Worm (Caenorhabditis elegans): ENCODE measurements around the gene F58F12.12.

F58F12.12 gene

ce11 chrII:6407279-6407678, 26.3 kb downstream of the F58F12.12 start, which contains the start of gene spp-11:
spp-11 (minus strand) TSS chrII:6407379.
- TF ChIP-seq lsy-2 (tag; optimal IDR thresholded peaks at IDR 0.05) (no peak), ces-1 (GFP tag; optimal IDR thresholded peaks at IDR 0.05) (no peak), pha-4 (tag; optimal IDR thresholded peaks at IDR 0.05) (no peak)

ce11 chrII:6409098-6409497, 28.1 kb downstream of the F58F12.12 start:
- TF ChIP-seq snpc-4 (tag; optimal IDR thresholded peaks at IDR 0.05), result no peak
- no peak for TF ChIP-seq bed-3 (GFP tag; optimal IDR thresholded peaks at IDR 0.05)
- TF ChIP-seq mep-1 (tag; optimal IDR thresholded peaks at IDR 0.05), result peak; percentile 31
- TF ChIP-seq mls-2 (tag; optimal IDR thresholded peaks at IDR 0.05), result peak; percentile 44
- no peak for TF ChIP-seq sptf-1 (tag; optimal IDR thresholded peaks at IDR 0.05)
- TF ChIP-seq nhr-2 (tag; optimal IDR thresholded peaks at IDR 0.05), result peak; percentile 9
- no peak for TF ChIP-seq sem-2 (GFP tag; optimal IDR thresholded peaks at IDR 0.05)
- TF ChIP-seq cnd-1 (tag; optimal IDR thresholded peaks at IDR 0.05), result peak; percentile 36
- TF ChIP-seq ham-2 (GFP tag; optimal IDR thresholded peaks at IDR 0.05), result peak; percentile 90
- TF ChIP-seq lsy-2 (tag; optimal IDR thresholded peaks at IDR 0.05), result no peak
- peak; percentile 69 for TF ChIP-seq elt-1 (tag; optimal IDR thresholded peaks at IDR 0.05; ENCODE audit: borderline replicate concordance, insufficient read depth)
- peak; percentile 31 for TF ChIP-seq lin-32 (GFP tag; optimal IDR thresholded peaks at IDR 0.05)
- TF ChIP-seq nhr-76 (tag; optimal IDR thresholded peaks at IDR 0.05), result no peak
- no peak for TF ChIP-seq ces-1 (GFP tag; optimal IDR thresholded peaks at IDR 0.05)
- TF ChIP-seq unc-62 (GFP tag; optimal IDR thresholded peaks at IDR 0.05), result no peak
- TF ChIP-seq zip-8 (tag; optimal IDR thresholded peaks at IDR 0.05), result peak; percentile 65

- no peak for TF ChIP-seq nhr-28 (tag; optimal IDR thresholded peaks at IDR 0.05)
- no peak for TF ChIP-seq lin-32 (GFP tag; optimal IDR thresholded peaks at IDR 0.05)
These were observed 29.2 kb downstream of the F58F12.12 start, which contains the start of gene T25D10.4 for ce11 chrII:6410181-6410580. T25D10.4 (minus strand) TSS chrII:6410281.

- TF ChIP-seq elt-1 (tag; optimal IDR thresholded peaks at IDR 0.05; ENCODE audit: borderline replicate concordance, insufficient read depth) (no peak), nhr-237 (tag; optimal IDR thresholded peaks at IDR 0.05) (no peak), ham-2 (GFP tag; optimal IDR thresholded peaks at IDR 0.05) (peak; percentile 66), ceh-83 (GFP tag; optimal IDR thresholded peaks at IDR 0.05) (no peak), sem-2 (GFP tag; optimal IDR thresholded peaks at IDR 0.05) (no peak), snpc-4 (tag; optimal IDR thresholded peaks at IDR 0.05) (no peak), drap-1 (GFP tag; optimal IDR thresholded peaks at IDR 0.05) (no peak), tbx-8 (GFP tag; optimal IDR thresholded peaks at IDR 0.05) (no peak), pha-4 (tag; optimal IDR thresholded peaks at IDR 0.05) (no peak), nhr-28 (tag; optimal IDR thresholded peaks at IDR 0.05) (no peak), bed-3 (GFP tag; optimal IDR thresholded peaks at IDR 0.05) (no peak), sptf-1 (tag; optimal IDR thresholded peaks at IDR 0.05) (peak; percentile 57), nhr-2 (tag; optimal IDR thresholded peaks at IDR 0.05) (peak; percentile 93), lsy-2 (tag; optimal IDR thresholded peaks at IDR 0.05) (no peak), blmp-1 (tag; optimal IDR thresholded peaks at IDR 0.05) (no peak), M03D4.4 (tag; optimal IDR thresholded peaks at IDR 0.05) (no peak), ces-1 (GFP tag; optimal IDR thresholded peaks at IDR 0.05) (peak; percentile 79), ceh-43 (GFP tag; optimal IDR thresholded peaks at IDR 0.05) (peak; percentile 76), ceh-39 (tag; optimal IDR thresholded peaks at IDR 0.05) (no peak), ztf-11 (tag; optimal IDR thresholded peaks at IDR 0.05) (no peak), lin-13 (tag; optimal IDR thresholded peaks at IDR 0.05) (no peak), lin-32 (GFP tag; optimal IDR thresholded peaks at IDR 0.05) (peak; percentile 51), cnd-1 (tag; optimal IDR thresholded peaks at IDR 0.05) (peak; percentile 90), unc-62 (GFP tag; optimal IDR thresholded peaks at IDR 0.05) (peak; percentile 57), mls-2 (tag; optimal IDR thresholded peaks at IDR 0.05) (peak; percentile 77), unc-120 (tag; optimal IDR thresholded peaks at IDR 0.05; ENCODE audit: poor library complexity, severe bottlenecking) (no peak), mep-1 (tag; optimal IDR thresholded peaks at IDR 0.05) (no peak), hlh-1 (tag; optimal IDR thresholded peaks at IDR 0.05) (no peak)
These were observed 30.9 kb downstream of the F58F12.12 start for ce11 chrII:6411660-6412451.

- TF ChIP-seq mls-2 (tag; optimal IDR thresholded peaks at IDR 0.05), result no peak
These were observed 32.8 kb downstream of the F58F12.12 start for ce11 chrII:6413788-6414187.
